Fruit fly (Drosophila melanogaster): ENCODE results near the gene CG15406.

- TF ChIP-seq CG14711 (tag; optimal IDR thresholded peaks at IDR 0.05) = no peak
- no peak for TF ChIP-seq CG1620 (GFP tag; optimal IDR thresholded peaks at IDR 0.05)
- no peak for TF ChIP-seq Hr96 (GFP tag; optimal IDR thresholded peaks at IDR 0.05)
- peak; percentile 13 for TF ChIP-seq CG33017 (tag; optimal IDR thresholded peaks at IDR 0.05)
- TF ChIP-seq tj (GFP tag; optimal IDR thresholded peaks at IDR 0.05) = no peak
- no peak for TF ChIP-seq pad (GFP tag; optimal IDR thresholded peaks at IDR 0.05)
Measured at dm6 chr2L:3294572-3294971, 14.4 kb upstream of the CG15406 start, which contains the start of gene CG9664.

All from whole organism, adult.